Worm (Caenorhabditis elegans) whole organism, early embryonic: ENCODE results near the gene D1005.4.

Experiments
- ama-1 ChIP-seq: fragments of 150-350 bp; optimal IDR thresholded peaks from 2 replicates; lab custom pipeline; 2014
- hmg-4 ChIP-seq: fragments of 200-800 bp; sonication (Bioruptor generic); optimal IDR thresholded peaks from 2 replicates; lab custom pipeline; 2018; ENCODE audit warnings: mild to moderate bottlenecking, missing genetic modification characterization, missing compliant biosample characterization
- sea-1 ChIP-seq: fragments of 200-800 bp; sonication (Bioruptor generic); conservative IDR thresholded peaks from 2 replicates; pipeline ENCODE4 v1.3.6; 2022; ENCODE audit warnings: missing genetic modification characterization, missing compliant biosample characterization
- tra-4 ChIP-seq: sonication (generic microtip); optimal IDR thresholded peaks from 2 replicates; lab custom pipeline; 2017; ENCODE audit warnings: missing genetic modification characterization, missing compliant biosample characterization

- TF ChIP-seq tra-4: no peak
- no peak for TF ChIP-seq ama-1
- no peak for TF ChIP-seq sea-1 (GFP tag; lab: Robert Waterston, UW)
- no peak for TF ChIP-seq hmg-4
These were observed 36.5 kb upstream of the D1005.4 start for ce11 chrX:1522068-1522467.
